Worm (Caenorhabditis elegans): ENCODE results near the gene F32D1.7.

DNA sequence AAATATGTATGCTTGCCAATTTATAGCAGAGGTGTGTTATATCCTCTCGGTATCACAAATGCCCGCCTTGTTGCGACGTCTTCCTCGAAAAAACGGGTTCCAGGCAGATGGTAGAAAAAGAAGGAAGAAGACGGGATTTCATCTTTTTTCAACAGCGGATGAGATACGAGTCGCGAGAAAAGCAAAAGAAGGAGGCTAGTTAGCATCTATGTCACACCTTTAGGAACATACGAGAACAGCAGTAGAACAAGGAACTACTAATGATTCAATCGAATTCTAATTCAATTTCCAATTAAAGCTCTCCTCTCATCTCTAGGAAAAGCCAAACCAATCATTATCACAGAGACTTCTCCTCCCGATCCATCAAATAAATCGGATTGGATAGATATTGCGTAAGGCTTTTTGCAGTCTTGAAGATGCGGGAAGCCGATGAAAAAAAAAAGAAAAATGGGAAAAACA is 38.7 kb upstream of the F32D1.7 start, which contains the start of gene grl-5:
- no peak for TF ChIP-seq ces-1 (GFP tag; optimal IDR thresholded peaks at IDR 0.05)
- TF ChIP-seq elt-3 (tag; optimal IDR thresholded peaks at IDR 0.05), result no peak
- no peak for TF ChIP-seq ceh-39 (tag; optimal IDR thresholded peaks at IDR 0.05)
- no peak for TF ChIP-seq nhr-237 (tag; optimal IDR thresholded peaks at IDR 0.05)
- no peak for TF ChIP-seq nhr-12 (tag; optimal IDR thresholded peaks at IDR 0.05)
- TF ChIP-seq blmp-1 (tag; optimal IDR thresholded peaks at IDR 0.05), result no peak
